Worm (Caenorhabditis elegans) whole organism, L4/young adult: ENCODE data around the gene sec-61.A.

Experiments
- W03F9.2 ChIP-seq: fragments of 150-350 bp; optimal IDR thresholded peaks from 2 replicates; lab custom pipeline; 2014; ENCODE audit warnings: missing biosample characterization, missing genetic modification characterization
- dao-5 ChIP-seq: sonication (generic microtip); optimal IDR thresholded peaks from 2 replicates; lab custom pipeline; 2016; ENCODE audit warnings: missing genotype, missing genetic modification characterization, moderate library complexity, missing compliant biosample characterization
- him-1 ChIP-seq: sonication (generic microtip); optimal IDR thresholded peaks from 2 replicates; lab custom pipeline; 2016; ENCODE audit warnings: missing genotype, missing genetic modification reagents, missing genetic modification characterization, missing compliant biosample characterization

DNA sequence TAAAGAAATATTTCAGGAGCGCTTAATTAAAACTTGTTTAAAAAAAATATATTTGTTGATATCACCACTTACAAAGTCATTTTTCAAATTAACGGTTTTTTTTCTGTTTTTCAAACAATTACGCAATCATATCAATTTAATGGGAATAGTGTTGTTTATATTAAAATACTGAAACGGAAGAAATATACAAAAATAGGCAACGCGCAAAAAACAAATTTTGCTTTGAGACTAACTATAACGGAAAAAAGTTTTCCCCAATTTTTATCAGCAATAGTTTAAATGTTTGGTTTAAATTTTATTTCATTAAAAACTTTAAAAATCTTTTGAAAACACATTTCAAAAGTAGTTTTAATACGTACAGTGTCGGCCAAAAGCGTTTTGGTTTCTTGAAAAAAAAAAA lies 43.5 kb upstream of the sec-61.A start:
- TF ChIP-seq him-1 (tag; lab: Kevin White, UChicago) (no peak), dao-5 (tag; lab: Kevin White, UChicago) (no peak), W03F9.2 (no peak)
